Fruit fly (Drosophila melanogaster) whole organism, embryonic: ENCODE data around the gene stumps.

Source experiments
- Ada2b ChIP-seq: fragments of 200-800 bp; sonication (Bioruptor generic); IDR thresholded peaks from 2 replicates; pipeline ENCODE4 v1.3.6; 2022; ENCODE audit warnings: missing biosample characterization, missing genetic modification characterization
- BtbVII ChIP-seq: fragments of 200-800 bp; sonication (Bioruptor generic); optimal IDR thresholded peaks from 3 replicates; lab custom pipeline; 2017; ENCODE audit warnings: missing biosample characterization, mild to moderate bottlenecking, missing genetic modification characterization
- CG10565 ChIP-seq: fragments of 200-800 bp; sonication (Bioruptor generic); optimal IDR thresholded peaks from 3 replicates; lab custom pipeline; 2016; ENCODE audit warnings: missing biosample characterization, mild to moderate bottlenecking, missing genetic modification characterization
- CG11560 ChIP-seq: fragments of 200-800 bp; sonication (Bioruptor generic); IDR thresholded peaks from 3 replicates; pipeline ENCODE4 v1.3.6; 2022; ENCODE audit warnings: missing biosample characterization, missing genetic modification characterization
- CG15269 ChIP-seq: fragments of 200-800 bp; sonication (Bioruptor generic); optimal IDR thresholded peaks from 2 replicates; lab custom pipeline; 2018; ENCODE audit warnings: missing biosample characterization, mild to moderate bottlenecking, missing genetic modification characterization, moderate library complexity
- CG17612 ChIP-seq: fragments of 200-800 bp; sonication (Bioruptor generic); IDR thresholded peaks from 2 replicates; pipeline ENCODE4 v1.3.6; 2022; ENCODE audit warnings: missing biosample characterization, missing genetic modification characterization
- CG17829 ChIP-seq: fragments of 200-800 bp; optimal IDR thresholded peaks from 2 replicates; lab custom pipeline; 2019; ENCODE audit warnings: missing biosample characterization, mild to moderate bottlenecking, missing genetic modification characterization, moderate library complexity
- CG18476 ChIP-seq: fragments of 200-800 bp; sonication (Bioruptor generic); optimal IDR thresholded peaks from 2 replicates; lab custom pipeline; 2016; ENCODE audit warnings: missing biosample characterization, mild to moderate bottlenecking, missing genetic modification characterization
- CG2199 ChIP-seq: fragments of 200-800 bp; sonication (Bioruptor generic); IDR thresholded peaks from 3 replicates; pipeline ENCODE4 v1.3.6; 2022; ENCODE audit warnings: missing biosample characterization, missing genetic modification characterization
- CG2678 ChIP-seq: fragments of 200-800 bp; sonication (Bioruptor generic); optimal IDR thresholded peaks from 3 replicates; lab custom pipeline; 2019; ENCODE audit warnings: missing biosample characterization, mild to moderate bottlenecking, missing genetic modification characterization, moderate library complexity
- CG31441 ChIP-seq: fragments of 200-800 bp; sonication (Bioruptor generic); IDR thresholded peaks from 2 replicates; pipeline ENCODE4 v1.3.6; 2022; ENCODE audit warnings: missing biosample characterization, missing genetic modification characterization
- CG3407 ChIP-seq: fragments of 200-800 bp; sonication (Bioruptor generic); optimal IDR thresholded peaks from 2 replicates; lab custom pipeline; 2018; ENCODE audit warnings: missing biosample characterization, mild to moderate bottlenecking, missing genetic modification characterization
- CG42726 ChIP-seq: fragments of 200-800 bp; sonication (Bioruptor generic); IDR thresholded peaks from 2 replicates; pipeline ENCODE4 v1.3.6; 2022; ENCODE audit warnings: missing biosample characterization, missing genetic modification characterization; ENCODE audit not compliant: partially characterized antibody
- CG4424 ChIP-seq: fragments of 200-800 bp; sonication (Bioruptor generic); optimal IDR thresholded peaks from 3 replicates; lab custom pipeline; 2016; ENCODE audit warnings: missing biosample characterization, missing genetic modification characterization
- CG5180 ChIP-seq: fragments of 200-800 bp; sonication (Bioruptor generic); optimal IDR thresholded peaks from 3 replicates; lab custom pipeline; 2017; ENCODE audit warnings: missing biosample characterization, missing genetic modification characterization, mild to moderate bottlenecking, moderate library complexity, missing genetic modification reagents
- CG7963 ChIP-seq: fragments of 200-800 bp; sonication (Bioruptor generic); IDR thresholded peaks from 3 replicates; pipeline ENCODE4 v1.3.6; 2022; ENCODE audit warnings: missing biosample characterization, missing genetic modification characterization; ENCODE audit not compliant: partially characterized antibody
- CHES-1-like ChIP-seq: fragments of 200-800 bp; sonication (Bioruptor generic); optimal IDR thresholded peaks from 2 replicates; lab custom pipeline; 2016; ENCODE audit warnings: missing biosample characterization, missing genetic modification characterization
- Dp ChIP-seq: fragments of 200-800 bp; sonication (Bioruptor generic); optimal IDR thresholded peaks from 2 replicates; lab custom pipeline; 2018; ENCODE audit warnings: missing biosample characterization, mild to moderate bottlenecking, missing genetic modification characterization, moderate library complexity
- Fer3 ChIP-seq: fragments of 200-800 bp; sonication (Bioruptor generic); optimal IDR thresholded peaks from 2 replicates; lab custom pipeline; 2018; ENCODE audit warnings: missing biosample characterization, mild to moderate bottlenecking, missing genetic modification characterization, moderate library complexity
- Hmr ChIP-seq: fragments of 200-800 bp; sonication (Bioruptor generic); optimal IDR thresholded peaks from 3 replicates; lab custom pipeline; 2017; ENCODE audit warnings: mild to moderate bottlenecking, missing biosample characterization, missing genetic modification reagents, missing genetic modification characterization
- Hr3 ChIP-seq: fragments of 200-800 bp; sonication (Bioruptor generic); optimal IDR thresholded peaks from 3 replicates; lab custom pipeline; 2016; ENCODE audit warnings: missing biosample characterization, missing genetic modification characterization
- Meics ChIP-seq: fragments of 200-800 bp; sonication (Bioruptor generic); optimal IDR thresholded peaks from 2 replicates; lab custom pipeline; 2017; ENCODE audit warnings: missing biosample characterization, mild to moderate bottlenecking, missing genetic modification characterization
- Myb ChIP-seq: fragments of 200-800 bp; sonication (Bioruptor generic); optimal IDR thresholded peaks from 2 replicates; lab custom pipeline; 2016; ENCODE audit warnings: missing biosample characterization, missing genetic modification characterization
- NFAT ChIP-seq: fragments of 200-800 bp; sonication (Bioruptor generic); IDR thresholded peaks from 2 replicates; pipeline ENCODE4 v1.3.6; 2022; ENCODE audit warnings: missing biosample characterization, missing genetic modification characterization
- Rx ChIP-seq: fragments of 200-800 bp; sonication (Bioruptor generic); IDR thresholded peaks from 2 replicates; pipeline ENCODE4 v1.3.6; 2022; ENCODE audit warnings: missing biosample characterization, missing genetic modification characterization
- Six4 ChIP-seq: fragments of 200-800 bp; sonication (Bioruptor generic); optimal IDR thresholded peaks from 2 replicates; lab custom pipeline; 2016; ENCODE audit warnings: missing biosample characterization, missing genetic modification characterization
- Sox100B ChIP-seq: fragments of 200-800 bp; sonication (Bioruptor generic); optimal IDR thresholded peaks from 3 replicates; lab custom pipeline; 2018; ENCODE audit warnings: missing biosample characterization, mild to moderate bottlenecking, missing genetic modification characterization
- abd-A ChIP-seq: fragments of 200-800 bp; sonication (Bioruptor generic); optimal IDR thresholded peaks from 3 replicates; lab custom pipeline; 2019; ENCODE audit warnings: missing biosample characterization, mild to moderate bottlenecking, missing genetic modification characterization, moderate library complexity
- amos ChIP-seq: fragments of 200-800 bp; sonication (Bioruptor generic); IDR thresholded peaks from 2 replicates; pipeline ENCODE4 v1.3.6; 2022; ENCODE audit warnings: missing biosample characterization, missing genetic modification characterization; ENCODE audit not compliant: partially characterized antibody
- ase ChIP-seq: fragments of 200-800 bp; sonication (Bioruptor generic); IDR thresholded peaks from 3 replicates; pipeline ENCODE4 v1.3.6; 2022; ENCODE audit warnings: missing biosample characterization, missing genetic modification characterization
- az2 ChIP-seq: fragments of 200-800 bp; sonication (Bioruptor generic); optimal IDR thresholded peaks from 3 replicates; lab custom pipeline; 2016; ENCODE audit warnings: missing biosample characterization, missing genetic modification characterization
- chif ChIP-seq, 2 experiments: fragments of 200-800 bp; sonication (Bioruptor generic); optimal IDR thresholded peaks; 3 replicates each; lab custom pipeline; 2016; ENCODE audit warnings: missing biosample characterization in 2 of 2, missing genetic modification characterization in 2 of 2
- dati ChIP-seq: fragments of 200-800 bp; sonication (Bioruptor generic); IDR thresholded peaks from 2 replicates; pipeline ENCODE4 v1.3.6; 2022; ENCODE audit warnings: missing biosample characterization, missing genetic modification characterization
- dpn ChIP-seq, 2 experiments: fragments of 200-800 bp; sonication (Bioruptor generic); optimal IDR thresholded peaks; 3 replicates each; lab custom pipeline; 2016; ENCODE audit warnings: missing biosample characterization in 2 of 2, missing genetic modification characterization in 2 of 2
- gcm ChIP-seq: fragments of 200-800 bp; sonication (Bioruptor generic); optimal IDR thresholded peaks from 2 replicates; lab custom pipeline; 2019; ENCODE audit warnings: missing biosample characterization, mild to moderate bottlenecking, missing genetic modification characterization, moderate library complexity
- grn ChIP-seq: fragments of 200-800 bp; sonication (Bioruptor generic); optimal IDR thresholded peaks from 3 replicates; lab custom pipeline; 2017; ENCODE audit warnings: missing biosample characterization, missing genetic modification characterization
- hkb ChIP-seq, 2 experiments: fragments of 200-800 bp in 1 of 2; fragments of >200 bp in 1 of 2; sonication (Bioruptor generic) in 1 of 2; IDR thresholded peaks in 1 of 2; optimal IDR thresholded peaks in 1 of 2; 2 replicates each; pipeline versions ENCODE4 v1.3.6 to Lab custom; 2017 to 2022; ENCODE audit warnings: missing biosample characterization in 1 of 2, missing genetic modification characterization in 1 of 2
- mam ChIP-seq: fragments of 200-800 bp; sonication (Bioruptor generic); optimal IDR thresholded peaks from 3 replicates; lab custom pipeline; 2016; ENCODE audit warnings: missing biosample characterization, missing genetic modification characterization
- odd ChIP-seq: fragments of 200-800 bp; sonication (Bioruptor generic); optimal IDR thresholded peaks from 2 replicates; lab custom pipeline; 2017; ENCODE audit warnings: missing biosample characterization, mild to moderate bottlenecking, missing genetic modification characterization
- salm ChIP-seq: fragments of 200-800 bp; sonication (Bioruptor generic); optimal IDR thresholded peaks from 2 replicates; lab custom pipeline; 2018; ENCODE audit warnings: missing biosample characterization, mild to moderate bottlenecking, missing genetic modification characterization
- seq ChIP-seq: fragments of 200-800 bp; sonication (Bioruptor generic); IDR thresholded peaks from 2 replicates; pipeline ENCODE4 v1.3.6; 2022; ENCODE audit warnings: missing biosample characterization, missing genetic modification characterization
- sr ChIP-seq: fragments of 200-800 bp; sonication (Bioruptor generic); IDR thresholded peaks from 3 replicates; pipeline ENCODE4 v1.3.6; 2022; ENCODE audit warnings: missing biosample characterization, missing genetic modification characterization
- stwl ChIP-seq: fragments of 200-800 bp; sonication (Bioruptor generic); optimal IDR thresholded peaks from 3 replicates; lab custom pipeline; 2018; ENCODE audit warnings: missing biosample characterization, mild to moderate bottlenecking, missing genetic modification characterization, moderate library complexity
- ttk ChIP-seq: fragments of 200-800 bp; sonication (Bioruptor generic); IDR thresholded peaks from 2 replicates; pipeline ENCODE4 v2.1.2; 2022; ENCODE audit warnings: missing biosample characterization, missing genetic modification characterization
- tup ChIP-seq: fragments of 200-800 bp; sonication (Bioruptor generic); optimal IDR thresholded peaks from 2 replicates; lab custom pipeline; 2016; ENCODE audit warnings: missing biosample characterization, mild to moderate bottlenecking, missing genetic modification characterization, moderate library complexity
- unpg ChIP-seq: fragments of 200-800 bp; sonication (Bioruptor generic); optimal IDR thresholded peaks from 3 replicates; lab custom pipeline; 2018; ENCODE audit warnings: missing biosample characterization, mild to moderate bottlenecking, missing genetic modification characterization, moderate library complexity
- usp ChIP-seq: fragments of >200 bp; optimal IDR thresholded peaks from 2 replicates; lab custom pipeline; 2017; ENCODE audit warnings: missing biosample characterization, missing genetic modification characterization
- vvl ChIP-seq: fragments of 200-800 bp; sonication (Bioruptor generic); IDR thresholded peaks from 2 replicates; pipeline ENCODE4 v1.3.6; 2022; ENCODE audit warnings: missing biosample characterization, missing genetic modification characterization
- zen2 ChIP-seq: fragments of 200-800 bp; sonication (Bioruptor generic); IDR thresholded peaks from 3 replicates; pipeline ENCODE4 v1.3.6; 2022; ENCODE audit warnings: missing biosample characterization, missing genetic modification characterization; ENCODE audit not compliant: partially characterized antibody

Gene stumps

dm6 chr3R:14574962-14575717 is 1.9 kb upstream of the stumps start (continued):
- peak; percentile 84 for TF ChIP-seq Sox100B (GFP tag; lab: Kevin White, UChicago)
- TF ChIP-seq CG42726 (GFP tag; lab: Robert Waterston, UW) = no peak
- TF ChIP-seq az2 (GFP tag; lab: Kevin White, UChicago) = peak; percentile 69
- peak; percentile 83 for TF ChIP-seq CG31441 (GFP tag; lab: Robert Waterston, UW)
- no peak for TF ChIP-seq CG10565
- no peak for TF ChIP-seq abd-A (tag; lab: Kevin White, UChicago)
- TF ChIP-seq odd (GFP tag; lab: Kevin White, UChicago) = peak; percentile 49
- peak; percentile 46 for TF ChIP-seq gcm (GFP tag; lab: Kevin White, UChicago)
- TF ChIP-seq NFAT (GFP tag; lab: Robert Waterston, UW) = no peak
- peak; percentile 88 for TF ChIP-seq CG2678 (tag; lab: Kevin White, UChicago)
- TF ChIP-seq BtbVII (GFP tag; lab: Kevin White, UChicago) = peak; percentile 31
- TF ChIP-seq dpn (GFP tag; optimal IDR thresholded peaks at IDR 0.05; lab: Kevin White, UChicago) = peak; percentile 58 to 70
- TF ChIP-seq vvl = peak; percentile 58; the same call in 1 of the 2 replicates
- TF ChIP-seq mam (GFP tag; lab: Kevin White, UChicago) = peak; percentile 59
- no peak for TF ChIP-seq seq (GFP tag; lab: Robert Waterston, UW)
- TF ChIP-seq ase (GFP tag; lab: Robert Waterston, UW) = no peak
- no peak for TF ChIP-seq amos (GFP tag; lab: Robert Waterston, UW)
- TF ChIP-seq CG17829 (tag; lab: Kevin White, UChicago) = peak; percentile 69
- TF ChIP-seq CG15269 (tag; lab: Kevin White, UChicago) = peak; percentile 82
- TF ChIP-seq Hr3 (GFP tag; lab: Kevin White, UChicago) = peak; percentile 78
- peak; percentile 63; the same call in 1 of the 2 replicates for TF ChIP-seq ttk (GFP tag; lab: Robert Waterston, UW)
- TF ChIP-seq dati (GFP tag; lab: Robert Waterston, UW) = no peak
- TF ChIP-seq Rx (GFP tag; lab: Robert Waterston, UW) = no peak; the same call in 1 of the 2 replicates
- TF ChIP-seq usp (GFP tag; lab: Kevin White, UChicago) = no peak
- peak; percentile 70 for TF ChIP-seq Hmr (GFP tag; lab: Kevin White, UChicago)
- TF ChIP-seq Meics (GFP tag; lab: Kevin White, UChicago) = peak; percentile 86
- TF ChIP-seq CG7963 = no peak
- TF ChIP-seq hkb (optimal IDR thresholded peaks at IDR 0.05; lab: Kevin White, UChicago) = no peak
- TF ChIP-seq hkb (GFP tag; IDR thresholded peaks at IDR 0.05; lab: Robert Waterston, UW) = no peak
- TF ChIP-seq stwl (tag; lab: Kevin White, UChicago) = no peak
- no peak for TF ChIP-seq sr
- 0 out of 3 replicates have a peak, but pooled peaks have one; percentile 48 for TF ChIP-seq CG11560 (tag; lab: Robert Waterston, UW)
- peak; percentile 59 for TF ChIP-seq CHES-1-like (GFP tag; lab: Kevin White, UChicago)
- peak; percentile 62 for TF ChIP-seq unpg (GFP tag; lab: Kevin White, UChicago)
- no peak for TF ChIP-seq tup (GFP tag; lab: Kevin White, UChicago)
- TF ChIP-seq Dp (GFP tag; lab: Kevin White, UChicago) = no peak
- no peak for TF ChIP-seq grn (GFP tag; lab: Kevin White, UChicago)
- peak; percentile 38 for TF ChIP-seq CG18476 (GFP tag; lab: Kevin White, UChicago)
- TF ChIP-seq salm (tag; lab: Kevin White, UChicago) = no peak
- TF ChIP-seq CG3407 (GFP tag; lab: Kevin White, UChicago) = peak; percentile 44
- peak; percentile 59 for TF ChIP-seq Six4 (GFP tag; lab: Kevin White, UChicago)
- peak; percentile 25 for TF ChIP-seq CG5180 (GFP tag; lab: Kevin White, UChicago)
- no peak for TF ChIP-seq CG2199
- TF ChIP-seq CG17612 (GFP tag; lab: Robert Waterston, UW) = no peak
- TF ChIP-seq zen2 (GFP tag; lab: Robert Waterston, UW) = no peak
- peak; percentile 64 for TF ChIP-seq Fer3 (tag; lab: Kevin White, UChicago)
- no peak for TF ChIP-seq Myb (GFP tag; lab: Kevin White, UChicago)
- peak; percentile 42; the same call in 1 of the 2 replicates for TF ChIP-seq Ada2b
- TF ChIP-seq CG4424 (GFP tag; lab: Kevin White, UChicago) = peak; percentile 83
- TF ChIP-seq chif (GFP tag; optimal IDR thresholded peaks at IDR 0.05; lab: Kevin White, UChicago) = peak in 1 of 2 experiments; percentile 52
